Worm (Caenorhabditis elegans): Measurements from ENCODE around the gene col-140.

The col-140 gene

DNA sequence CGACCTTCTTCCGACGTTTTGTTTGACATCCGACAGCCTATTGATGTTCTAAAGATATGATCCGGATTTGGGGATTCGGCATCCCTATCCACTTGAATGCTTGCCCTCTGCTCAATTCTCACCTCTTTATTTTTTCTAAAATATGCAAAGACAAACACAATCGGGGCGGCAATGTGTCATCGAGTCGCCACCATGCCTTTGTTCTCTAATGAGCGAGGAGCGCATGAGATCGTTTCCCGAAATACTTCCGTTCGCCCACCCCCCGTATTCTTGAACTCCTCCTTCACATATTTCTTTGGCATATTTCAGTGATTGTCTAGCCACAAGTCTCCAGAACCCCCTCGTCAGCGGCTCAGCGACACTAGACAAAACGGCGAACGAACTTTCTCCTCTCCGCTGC, 37.3 kb downstream of the col-140 start, which contains the start of gene cyn-17:
cyn-17 (plus strand) TSS at position 301 of the 400 bp plus-strand sequence.
- TF ChIP-seq ceh-9 (tag; optimal IDR thresholded peaks at IDR 0.05) (no peak), snpc-4 (tag; optimal IDR thresholded peaks at IDR 0.05) (no peak), pha-4 (tag; optimal IDR thresholded peaks at IDR 0.05) (no peak), nhr-23 (tag; optimal IDR thresholded peaks at IDR 0.05) (no peak), nhr-28 (tag; optimal IDR thresholded peaks at IDR 0.05) (no peak), jun-1 (tag; optimal IDR thresholded peaks at IDR 0.05) (no peak), elt-3 (tag; optimal IDR thresholded peaks at IDR 0.05) (no peak), sea-2 (GFP tag; optimal IDR thresholded peaks at IDR 0.05) (no peak), zag-1 (tag; optimal IDR thresholded peaks at IDR 0.05) (no peak), nfya-1 (tag; optimal IDR thresholded peaks at IDR 0.05; ENCODE audit: insufficient read depth) (no peak), lin-15B (tag; optimal IDR thresholded peaks at IDR 0.05) (no peak), ama-1 (optimal IDR thresholded peaks at IDR 0.05) (no peak), ceh-82 (tag; optimal IDR thresholded peaks at IDR 0.05) (no peak), lin-39 (tag; optimal IDR thresholded peaks at IDR 0.05) (no peak), ztf-4 (tag; optimal IDR thresholded peaks at IDR 0.05) (no peak), nhr-77 (tag; optimal IDR thresholded peaks at IDR 0.05) (no peak), tbx-2 (tag; optimal IDR thresholded peaks at IDR 0.05) (no peak), elt-2 (tag; optimal IDR thresholded peaks at IDR 0.05) (no peak)

- TF ChIP-seq lsy-12 (tag; optimal IDR thresholded peaks at IDR 0.05) (no peak), elt-2 (tag; optimal IDR thresholded peaks at IDR 0.05) (no peak), fos-1 (tag; optimal IDR thresholded peaks at IDR 0.05) (no peak), elt-1 (tag; optimal IDR thresholded peaks at IDR 0.05) (no peak), fkh-2 (tag; optimal IDR thresholded peaks at IDR 0.05) (no peak), unc-39 (tag; optimal IDR thresholded peaks at IDR 0.05) (no peak), snpc-4 (tag; optimal IDR thresholded peaks at IDR 0.05) (no peak), ZK546.5 (tag; optimal IDR thresholded peaks at IDR 0.05) (no peak), egl-5 (tag; optimal IDR thresholded peaks at IDR 0.05) (no peak), mml-1 (tag; optimal IDR thresholded peaks at IDR 0.05) (no peak), pqm-1 (tag; optimal IDR thresholded peaks at IDR 0.05) (no peak)
Observed at ce11 chrV:5798132-5798531, 38.5 kb downstream of the col-140 start, which contains the start of gene nstp-3. Gene nstp-3, minus strand, starts transcription at chrV:5798232.

DNA sequence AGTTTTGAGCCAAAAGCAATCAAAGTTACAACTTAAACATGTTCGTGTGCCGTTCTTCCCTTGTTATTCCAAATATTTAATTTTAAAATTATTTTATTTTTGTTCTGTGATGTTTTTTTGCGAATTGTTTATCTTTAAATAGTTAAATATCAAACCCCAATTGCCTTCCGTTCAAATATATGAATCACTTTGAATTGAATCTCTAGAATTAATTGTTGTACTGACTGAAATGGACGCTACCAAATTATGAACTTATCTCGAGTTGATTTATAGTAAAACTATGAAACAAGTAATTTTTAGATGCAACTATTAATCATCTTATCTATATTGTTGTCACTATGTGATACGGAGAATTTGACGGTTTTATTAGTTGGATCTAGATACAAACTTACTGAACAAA, 44.6 kb downstream of the col-140 start, which contains the start of gene ZC250.2:
ZC250.2 (plus strand) TSS at position 301 of the 400 bp plus-strand sequence.
- no peak for TF ChIP-seq nhr-67 (tag; optimal IDR thresholded peaks at IDR 0.05)
- no peak for TF ChIP-seq mdl-1 (tag; optimal IDR thresholded peaks at IDR 0.05)
- TF ChIP-seq nhr-76 (tag; optimal IDR thresholded peaks at IDR 0.05): no peak
- no peak for TF ChIP-seq ztf-4 (tag; optimal IDR thresholded peaks at IDR 0.05)
- no peak for TF ChIP-seq lin-39 (tag; optimal IDR thresholded peaks at IDR 0.05)
- TF ChIP-seq jun-1 (tag; optimal IDR thresholded peaks at IDR 0.05): no peak
- TF ChIP-seq elt-2 (tag; optimal IDR thresholded peaks at IDR 0.05): no peak
- no peak for TF ChIP-seq pha-4 (tag; optimal IDR thresholded peaks at IDR 0.05)
- no peak for TF ChIP-seq tbx-2 (tag; optimal IDR thresholded peaks at IDR 0.05)
- no peak for TF ChIP-seq nhr-23 (tag; optimal IDR thresholded peaks at IDR 0.05)
- no peak for TF ChIP-seq eor-1 (tag; optimal IDR thresholded peaks at IDR 0.05)
- no peak for TF ChIP-seq elt-1 (tag; optimal IDR thresholded peaks at IDR 0.05)
- no peak for TF ChIP-seq lsy-12 (tag; optimal IDR thresholded peaks at IDR 0.05)
- TF ChIP-seq daf-12 (tag; optimal IDR thresholded peaks at IDR 0.05): no peak

ce11 chrV:5790497-5791280, 45.9 kb downstream of the col-140 start, which contains the start of the genes nhr-142 and F44E7.9:
Gene nhr-142, minus strand, starts transcription at chrV:5790553.
Gene F44E7.9, plus strand, starts transcription at chrV:5791230.
- TF ChIP-seq fkh-10 (GFP tag; optimal IDR thresholded peaks at IDR 0.05) (peak; percentile 6), elt-3 (tag; optimal IDR thresholded peaks at IDR 0.05) (no peak), jun-1 (tag; optimal IDR thresholded peaks at IDR 0.05) (peak; percentile 35), mml-1 (tag; optimal IDR thresholded peaks at IDR 0.05) (no peak), nhr-43 (tag; optimal IDR thresholded peaks at IDR 0.05; ENCODE audit: poor library complexity, severe bottlenecking) (peak; percentile 78), ceh-28 (tag; optimal IDR thresholded peaks at IDR 0.05) (peak; percentile 10), mdl-1 (tag; optimal IDR thresholded peaks at IDR 0.05) (no peak), elt-1 (tag; optimal IDR thresholded peaks at IDR 0.05) (no peak), lin-39 (tag; optimal IDR thresholded peaks at IDR 0.05) (peak; percentile 52), egl-5 (tag; optimal IDR thresholded peaks at IDR 0.05) (peak; percentile 43), nhr-25 (tag; optimal IDR thresholded peaks at IDR 0.05) (peak; percentile 63), ZK546.5 (tag; optimal IDR thresholded peaks at IDR 0.05) (no peak), nhr-28 (tag; optimal IDR thresholded peaks at IDR 0.05) (no peak), aly-2 (tag; optimal IDR thresholded peaks at IDR 0.05) (no peak), unc-39 (tag; optimal IDR thresholded peaks at IDR 0.05) (no peak), elt-2 (tag; optimal IDR thresholded peaks at IDR 0.05) (peak; percentile 72), egl-27 (tag; optimal IDR thresholded peaks at IDR 0.05) (peak; percentile 25), tbx-2 (tag; optimal IDR thresholded peaks at IDR 0.05) (peak; percentile 71), zag-1 (tag; optimal IDR thresholded peaks at IDR 0.05) (no peak), ceh-16 (tag; optimal IDR thresholded peaks at IDR 0.05) (no peak), ztf-11 (tag; optimal IDR thresholded peaks at IDR 0.05) (no peak), daf-12 (tag; optimal IDR thresholded peaks at IDR 0.05) (no peak), eor-1 (tag; optimal IDR thresholded peaks at IDR 0.05) (no peak), lin-15B (tag; optimal IDR thresholded peaks at IDR 0.05) (peak; percentile 91), snpc-4 (tag; optimal IDR thresholded peaks at IDR 0.05) (peak; percentile 72), nhr-12 (tag; optimal IDR thresholded peaks at IDR 0.05) (no peak), nfya-1 (tag; optimal IDR thresholded peaks at IDR 0.05; ENCODE audit: insufficient read depth) (peak; percentile 72), skn-1 (tag; optimal IDR thresholded peaks at IDR 0.05) (peak; percentile 45), ceh-82 (tag; optimal IDR thresholded peaks at IDR 0.05) (peak; percentile 59), lsy-12 (tag; optimal IDR thresholded peaks at IDR 0.05) (peak; percentile 81), ama-1 (optimal IDR thresholded peaks at IDR 0.05) (no peak), fkh-2 (tag; optimal IDR thresholded peaks at IDR 0.05) (no peak)

All from whole organism, L3 larva.